Fruit fly (Drosophila melanogaster) whole organism, embryonic: ENCODE data around the gene Dic1.

Experiments used
- Adf1 ChIP-seq: fragments of 200-800 bp; sonication (Bioruptor generic); IDR thresholded peaks from 2 replicates; pipeline ENCODE4 v1.3.6; 2022; ENCODE audit warnings: missing biosample characterization, missing genetic modification characterization
- Asciz ChIP-seq: fragments of 200-800 bp; sonication (Bioruptor generic); optimal IDR thresholded peaks from 2 replicates; lab custom pipeline; 2017; ENCODE audit warnings: missing biosample characterization, mild to moderate bottlenecking, missing genetic modification characterization, missing genetic modification reagents
- Atf-2 ChIP-seq: fragments of 200-800 bp; sonication (Bioruptor generic); optimal IDR thresholded peaks from 2 replicates; lab custom pipeline; 2016; ENCODE audit warnings: missing biosample characterization, missing genetic modification characterization
- B-H1 ChIP-seq: fragments of 200-800 bp; sonication (Bioruptor generic); IDR thresholded peaks from 3 replicates; pipeline ENCODE4 v1.3.6; 2022; ENCODE audit warnings: missing biosample characterization, missing genetic modification characterization
- Bdp1 ChIP-seq: fragments of 200-800 bp; sonication (Bioruptor generic); optimal IDR thresholded peaks from 3 replicates; lab custom pipeline; 2016; ENCODE audit warnings: missing biosample characterization, missing genetic modification characterization
- Blimp-1 ChIP-seq: fragments of 200-800 bp; sonication (Bioruptor generic); optimal IDR thresholded peaks from 3 replicates; lab custom pipeline; 2018; ENCODE audit warnings: missing biosample characterization, missing genetic modification characterization, mild to moderate bottlenecking, moderate library complexity, missing genetic modification reagents
- CG10543 ChIP-seq: fragments of 200-800 bp; sonication (Bioruptor generic); optimal IDR thresholded peaks from 3 replicates; lab custom pipeline; 2017; ENCODE audit warnings: missing biosample characterization, mild to moderate bottlenecking, missing genetic modification characterization, moderate library complexity
- CG10979 ChIP-seq: fragments of 200-800 bp; sonication (Bioruptor generic); optimal IDR thresholded peaks from 2 replicates; lab custom pipeline; 2018; ENCODE audit warnings: missing biosample characterization, mild to moderate bottlenecking, missing genetic modification characterization, moderate library complexity
- CG12219 ChIP-seq: fragments of 200-800 bp; sonication (Bioruptor generic); optimal IDR thresholded peaks from 3 replicates; lab custom pipeline; 2018; ENCODE audit warnings: missing biosample characterization, mild to moderate bottlenecking, missing genetic modification characterization
- CG1233 ChIP-seq: fragments of 200-800 bp; sonication (Bioruptor generic); optimal IDR thresholded peaks from 4 replicates; lab custom pipeline; 2018; ENCODE audit warnings: missing biosample characterization, mild to moderate bottlenecking, missing genetic modification characterization
- CG12942 ChIP-seq: fragments of 200-800 bp; sonication (Bioruptor generic); optimal IDR thresholded peaks from 3 replicates; lab custom pipeline; 2016; ENCODE audit warnings: missing biosample characterization, missing genetic modification characterization
- CG13894 ChIP-seq: fragments of 200-800 bp; sonication (Bioruptor generic); optimal IDR thresholded peaks from 3 replicates; lab custom pipeline; 2018; ENCODE audit warnings: missing biosample characterization, mild to moderate bottlenecking, missing genetic modification characterization, moderate library complexity
- CG1603 ChIP-seq: fragments of 200-800 bp; sonication (Bioruptor generic); optimal IDR thresholded peaks from 2 replicates; lab custom pipeline; 2019; ENCODE audit warnings: missing biosample characterization, mild to moderate bottlenecking, missing genetic modification characterization, moderate library complexity
- CG16813 ChIP-seq: fragments of 200-800 bp; sonication (Bioruptor generic); IDR thresholded peaks from 3 replicates; pipeline ENCODE4 v1.3.6; 2022; ENCODE audit warnings: missing biosample characterization, missing genetic modification characterization; ENCODE audit not compliant: partially characterized antibody
- CG17361 ChIP-seq: fragments of 200-800 bp; sonication (Bioruptor generic); IDR thresholded peaks from 3 replicates; pipeline ENCODE4 v1.3.6; 2022; ENCODE audit warnings: missing biosample characterization, missing genetic modification characterization
- CG17802 ChIP-seq: fragments of 200-800 bp; sonication (Bioruptor generic); optimal IDR thresholded peaks from 2 replicates; lab custom pipeline; 2018; ENCODE audit warnings: missing biosample characterization, mild to moderate bottlenecking, missing genetic modification characterization, moderate library complexity
- CG3281 ChIP-seq: fragments of 200-800 bp; sonication (Bioruptor generic); optimal IDR thresholded peaks from 3 replicates; lab custom pipeline; 2017; ENCODE audit warnings: missing biosample characterization, mild to moderate bottlenecking, missing genetic modification characterization
- CG34376 ChIP-seq: fragments of 200-800 bp; sonication (Bioruptor generic); optimal IDR thresholded peaks from 2 replicates; lab custom pipeline; 2018; ENCODE audit warnings: missing biosample characterization, mild to moderate bottlenecking, missing genetic modification characterization
- CG34422 ChIP-seq: fragments of 200-800 bp; sonication (Bioruptor generic); IDR thresholded peaks from 3 replicates; pipeline ENCODE4 v1.3.6; 2022; ENCODE audit warnings: missing biosample characterization, missing genetic modification characterization
- CG4328 ChIP-seq: fragments of 200-800 bp; sonication (Bioruptor generic); optimal IDR thresholded peaks from 3 replicates; lab custom pipeline; 2017; ENCODE audit warnings: missing biosample characterization, missing genetic modification reagents, missing genetic modification characterization
- CG7786 ChIP-seq: fragments of 200-800 bp; sonication (Bioruptor generic); optimal IDR thresholded peaks from 2 replicates; lab custom pipeline; 2016; ENCODE audit warnings: missing biosample characterization, missing genetic modification characterization
- CHES-1-like ChIP-seq: fragments of 200-800 bp; sonication (Bioruptor generic); optimal IDR thresholded peaks from 2 replicates; lab custom pipeline; 2016; ENCODE audit warnings: missing biosample characterization, missing genetic modification characterization
- D19A ChIP-seq: fragments of 200-800 bp; optimal IDR thresholded peaks from 3 replicates; lab custom pipeline; 2019; ENCODE audit warnings: missing biosample characterization, mild to moderate bottlenecking, missing genetic modification characterization, moderate library complexity
- Dip3 ChIP-seq: fragments of 200-800 bp; sonication (Bioruptor generic); optimal IDR thresholded peaks from 3 replicates; lab custom pipeline; 2016; ENCODE audit warnings: missing biosample characterization, missing genetic modification characterization
- E2f2 ChIP-seq: fragments of 200-800 bp; sonication (Bioruptor generic); IDR thresholded peaks from 2 replicates; pipeline ENCODE4 v1.3.6; 2022; ENCODE audit warnings: missing biosample characterization, missing genetic modification characterization
- Elba2 ChIP-seq: fragments of 200-800 bp; sonication (Bioruptor generic); optimal IDR thresholded peaks from 3 replicates; lab custom pipeline; 2016; ENCODE audit warnings: missing biosample characterization, missing genetic modification characterization
- HmgD ChIP-seq: fragments of 200-800 bp; sonication (Bioruptor generic); optimal IDR thresholded peaks from 3 replicates; lab custom pipeline; 2016; ENCODE audit warnings: missing biosample characterization, missing genetic modification characterization
- Hmr ChIP-seq: fragments of 200-800 bp; sonication (Bioruptor generic); optimal IDR thresholded peaks from 3 replicates; lab custom pipeline; 2017; ENCODE audit warnings: mild to moderate bottlenecking, missing biosample characterization, missing genetic modification reagents, missing genetic modification characterization
- Mad ChIP-seq: fragments of 200-800 bp; sonication (Bioruptor generic); optimal IDR thresholded peaks from 2 replicates; lab custom pipeline; 2016; ENCODE audit warnings: missing biosample characterization, missing genetic modification characterization
- Nf-YA ChIP-seq: fragments of 200-800 bp; sonication (Bioruptor generic); IDR thresholded peaks from 2 replicates; pipeline ENCODE4 v1.3.6; 2022; ENCODE audit warnings: missing biosample characterization, missing genetic modification characterization
- Nf-YC ChIP-seq: fragments of 200-800 bp; optimal IDR thresholded peaks from 3 replicates; lab custom pipeline; 2019; ENCODE audit warnings: missing biosample characterization, mild to moderate bottlenecking, missing genetic modification characterization, moderate library complexity
- Sin3A ChIP-seq: fragments of >200 bp; optimal IDR thresholded peaks from 2 replicates; lab custom pipeline; 2018
- Ssrp ChIP-seq: fragments of 200-800 bp; sonication (Bioruptor generic); optimal IDR thresholded peaks from 2 replicates; lab custom pipeline; 2018; ENCODE audit warnings: missing biosample characterization, mild to moderate bottlenecking, missing genetic modification characterization, moderate library complexity
- Xbp1 ChIP-seq: fragments of 200-800 bp; sonication (Bioruptor generic); optimal IDR thresholded peaks from 3 replicates; lab custom pipeline; 2016; ENCODE audit warnings: missing biosample characterization, mild to moderate bottlenecking, missing genetic modification characterization
- al ChIP-seq: fragments of 200-800 bp; sonication (Bioruptor generic); IDR thresholded peaks from 2 replicates; pipeline ENCODE4 v1.3.6; 2022; ENCODE audit warnings: missing biosample characterization, missing genetic modification characterization
- aop ChIP-seq: fragments of 200-800 bp; sonication (Bioruptor generic); IDR thresholded peaks from 2 replicates; pipeline ENCODE4 v1.3.6; 2022; ENCODE audit warnings: missing biosample characterization, missing genetic modification characterization
- az2 ChIP-seq: fragments of 200-800 bp; sonication (Bioruptor generic); optimal IDR thresholded peaks from 3 replicates; lab custom pipeline; 2016; ENCODE audit warnings: missing biosample characterization, missing genetic modification characterization
- danr ChIP-seq: fragments of 200-800 bp; sonication (Bioruptor generic); IDR thresholded peaks from 2 replicates; pipeline ENCODE4 v1.3.6; 2022; ENCODE audit warnings: missing biosample characterization, missing genetic modification characterization
- exex ChIP-seq: fragments of 200-800 bp; sonication (Bioruptor generic); optimal IDR thresholded peaks from 4 replicates; lab custom pipeline; 2018; ENCODE audit warnings: missing biosample characterization, mild to moderate bottlenecking, missing genetic modification characterization, moderate library complexity
- inv ChIP-seq: fragments of 200-800 bp; sonication (Bioruptor generic); IDR thresholded peaks from 2 replicates; pipeline ENCODE4 v1.3.6; 2022; ENCODE audit warnings: missing biosample characterization, missing genetic modification characterization; ENCODE audit not compliant: partially characterized antibody
- nom ChIP-seq: fragments of 200-800 bp; sonication (Bioruptor generic); optimal IDR thresholded peaks from 2 replicates; lab custom pipeline; 2017; ENCODE audit warnings: missing biosample characterization, missing genetic modification characterization, mild to moderate bottlenecking, moderate library complexity, missing genetic modification reagents
- psq ChIP-seq: fragments of 200-800 bp; sonication (Bioruptor generic); optimal IDR thresholded peaks from 2 replicates; lab custom pipeline; 2017; ENCODE audit warnings: missing biosample characterization, missing genetic modification characterization
- pzg ChIP-seq: fragments of 200-800 bp; sonication (Bioruptor generic); optimal IDR thresholded peaks from 3 replicates; lab custom pipeline; 2018; ENCODE audit warnings: missing biosample characterization, mild to moderate bottlenecking, missing genetic modification characterization, moderate library complexity
- run ChIP-seq: fragments of 200-800 bp; sonication (Bioruptor generic); optimal IDR thresholded peaks from 3 replicates; lab custom pipeline; 2018; ENCODE audit warnings: missing biosample characterization, mild to moderate bottlenecking, missing genetic modification characterization
- slou ChIP-seq: fragments of 200-800 bp; sonication (Bioruptor generic); optimal IDR thresholded peaks from 3 replicates; lab custom pipeline; 2016; ENCODE audit warnings: missing biosample characterization, missing genetic modification characterization
- so ChIP-seq: fragments of 200-800 bp; sonication (Bioruptor generic); IDR thresholded peaks from 3 replicates; pipeline ENCODE4 v1.3.6; 2022; ENCODE audit warnings: missing biosample characterization, missing genetic modification characterization
- trh ChIP-seq: fragments of 200-800 bp; sonication (Bioruptor generic); optimal IDR thresholded peaks from 2 replicates; lab custom pipeline; 2016; ENCODE audit warnings: missing biosample characterization, missing genetic modification characterization
- zfh1 ChIP-seq: fragments of 200-800 bp; sonication (Bioruptor generic); IDR thresholded peaks from 3 replicates; pipeline ENCODE4 v1.3.6; 2022; ENCODE audit warnings: missing biosample characterization, missing genetic modification characterization

Gene Dic1

dm6 chr3R:13364175-13365174 is at the start of gene Dic1 (continued):
- TF ChIP-seq Bdp1 (GFP tag; lab: Kevin White, UChicago) (peak; percentile 85), Mad (peak; percentile 91), Hmr (GFP tag; lab: Kevin White, UChicago) (peak; percentile 98), CG17802 (peak; percentile 82), CG13894 (peak; percentile 94), Nf-YA (peak; percentile 85), E2f2 (GFP tag; lab: Robert Waterston, UW) (peak; percentile 71), CG1233 (GFP tag; lab: Kevin White, UChicago) (peak; percentile 97), run (tag; lab: Kevin White, UChicago) (peak; percentile 93), CG17361 (GFP tag; lab: Robert Waterston, UW) (peak; percentile 99), CHES-1-like (GFP tag; lab: Kevin White, UChicago) (peak; percentile 87), D19A (tag; lab: Kevin White, UChicago) (peak; percentile 95), CG10979 (tag; lab: Kevin White, UChicago) (peak; percentile 99), trh (peak; percentile 82), CG12219 (GFP tag; lab: Kevin White, UChicago) (peak; percentile 84), az2 (peak; percentile 97), slou (GFP tag; lab: Kevin White, UChicago) (peak; percentile 95), Asciz (GFP tag; lab: Kevin White, UChicago) (peak; percentile 99), pzg (GFP tag; lab: Kevin White, UChicago) (no peak), Blimp-1 (GFP tag; lab: Kevin White, UChicago) (peak; percentile 98), CG16813 (GFP tag; lab: Robert Waterston, UW) (no peak), Dip3 (peak; percentile 92), so (GFP tag; lab: Robert Waterston, UW) (peak; percentile 86), HmgD (GFP tag; lab: Kevin White, UChicago) (peak; percentile 42), CG34376 (peak; percentile 91), CG34422 (peak; percentile 88), Atf-2 (GFP tag; lab: Kevin White, UChicago) (peak; percentile 92), nom (GFP tag; lab: Kevin White, UChicago) (peak; percentile 87), CG10543 (GFP tag; lab: Kevin White, UChicago) (peak; percentile 98), CG1603 (peak; percentile 67), inv (GFP tag; lab: Robert Waterston, UW) (no peak; the same call in 1 of the 2 replicates), CG3281 (GFP tag; lab: Kevin White, UChicago) (peak; percentile 99), Xbp1 (GFP tag; lab: Kevin White, UChicago) (peak; percentile 97), Elba2 (GFP tag; lab: Kevin White, UChicago) (peak; percentile 49), zfh1 (GFP tag; lab: Robert Waterston, UW) (peak; percentile 83), psq (GFP tag; lab: Kevin White, UChicago) (peak; percentile 87), CG4328 (peak; percentile 96), exex (peak; percentile 84), Ssrp (peak; percentile 97), B-H1 (GFP tag; lab: Robert Waterston, UW) (peak; percentile 82), CG12942 (GFP tag; lab: Kevin White, UChicago) (peak; percentile 93), CG7786 (GFP tag; lab: Kevin White, UChicago) (peak; percentile 91), Adf1 (GFP tag; lab: Robert Waterston, UW) (peak; percentile 73), Sin3A (lab: Kevin White, UChicago) (no peak), al (peak; percentile 91), Nf-YC (tag; lab: Kevin White, UChicago) (peak; percentile 87), danr (GFP tag; lab: Robert Waterston, UW) (peak; percentile 85), aop (GFP tag; lab: Robert Waterston, UW) (peak; percentile 90)
